Worm (Caenorhabditis elegans) whole organism, L4 larva: ENCODE data around the gene srbc-59.
"Not testable (repeated sequence)": the region's sequence is repeated elsewhere in the genome, so short reads cannot be mapped to it uniquely, and the experiment has no call there.

ENCODE experiments used
- R02D3.7 ChIP-seq: fragments of 150-350 bp; sonication (generic microtip); optimal IDR thresholded peaks from 3 replicates; lab custom pipeline; 2014; ENCODE audit warnings: missing biosample characterization, missing genetic modification characterization
- T26A8.4 ChIP-seq: fragments of 200-800 bp; sonication (Bioruptor generic); IDR thresholded peaks from 2 replicates; pipeline ENCODE4 v1.3.6; 2022; ENCODE audit warnings: missing genetic modification characterization, missing compliant biosample characterization
- ZK337.2 ChIP-seq: fragments of 200-800 bp; sonication (Bioruptor generic); IDR thresholded peaks from 2 replicates; pipeline ENCODE4 v1.3.6; 2022; ENCODE audit warnings: missing genetic modification reagents, missing genetic modification characterization, missing compliant biosample characterization
- aha-1 ChIP-seq: fragments of 150-350 bp; peaks from one replicate; lab custom pipeline; 2014; ENCODE audit warnings: missing biosample characterization, missing genetic modification characterization
- aly-2 ChIP-seq: sonication (generic microtip); optimal IDR thresholded peaks from 2 replicates; lab custom pipeline; 2018; ENCODE audit warnings: missing biosample characterization, missing genetic modification characterization
- ceh-20 ChIP-seq: fragments of 200-800 bp; sonication (Bioruptor generic); IDR thresholded peaks from 2 replicates; pipeline ENCODE4 v1.3.6; 2022; ENCODE audit warnings: missing genetic modification reagents, missing genetic modification characterization, missing compliant biosample characterization
- ceh-82 ChIP-seq: sonication (generic microtip); optimal IDR thresholded peaks from 2 replicates; lab custom pipeline; 2017; ENCODE audit warnings: missing biosample characterization, missing genetic modification characterization
- dpl-1 ChIP-seq: fragments of 150-350 bp; optimal IDR thresholded peaks from 2 replicates; lab custom pipeline; 2014; ENCODE audit warnings: missing biosample characterization, missing genetic modification reagents, missing genetic modification characterization
- egl-43 ChIP-seq: fragments of 200-800 bp; sonication (Bioruptor generic); IDR thresholded peaks from 2 replicates; pipeline ENCODE4 v1.3.6; 2022; ENCODE audit warnings: missing genetic modification reagents, missing genetic modification characterization, missing compliant biosample characterization
- fkh-10 ChIP-seq: fragments of 150-350 bp; optimal IDR thresholded peaks from 2 replicates; lab custom pipeline; 2014; ENCODE audit warnings: missing biosample characterization, missing genetic modification reagents, missing genetic modification characterization
- fos-1 ChIP-seq: fragments of 150-350 bp; optimal IDR thresholded peaks from 2 replicates; lab custom pipeline; 2014; ENCODE audit warnings: missing biosample characterization, missing genetic modification characterization
- hlh-30 ChIP-seq: sonication (generic microtip); optimal IDR thresholded peaks from 2 replicates; lab custom pipeline; 2017; ENCODE audit warnings: antibody characterized with exemption, mild to moderate bottlenecking, missing genetic modification characterization, missing compliant biosample characterization; ENCODE audit not compliant: insufficient read depth
- lin-13 ChIP-seq: fragments of 150-350 bp; optimal IDR thresholded peaks from 2 replicates; lab custom pipeline; 2014; ENCODE audit warnings: missing biosample characterization, missing genetic modification reagents, missing genetic modification characterization
- lin-29 ChIP-seq: fragments of 200-800 bp; sonication (Bioruptor generic); IDR thresholded peaks from 2 replicates; pipeline ENCODE4 v1.3.6; 2022; ENCODE audit warnings: missing genetic modification reagents, missing genetic modification characterization, missing compliant biosample characterization
- mdt-29 ChIP-seq: fragments of 200-800 bp; sonication (Bioruptor generic); IDR thresholded peaks from 2 replicates; pipeline ENCODE4 v1.3.6; 2022; ENCODE audit warnings: missing genetic modification reagents, missing genetic modification characterization, missing compliant biosample characterization
- mxl-3 ChIP-seq: fragments of 200-800 bp; sonication (Bioruptor generic); optimal IDR thresholded peaks from 2 replicates; lab custom pipeline; 2018; ENCODE audit warnings: mild to moderate bottlenecking, missing genetic modification characterization, missing compliant biosample characterization
- nhr-102 ChIP-seq: sonication (generic microtip); optimal IDR thresholded peaks from 2 replicates; lab custom pipeline; 2016; ENCODE audit warnings: mild to moderate bottlenecking, missing genetic modification characterization, moderate library complexity, missing compliant biosample characterization
- nhr-237 ChIP-seq: sonication (generic microtip); optimal IDR thresholded peaks from 2 replicates; lab custom pipeline; 2017; ENCODE audit warnings: missing biosample characterization, missing genetic modification characterization
- nhr-28 ChIP-seq: fragments of 150-350 bp; optimal IDR thresholded peaks from 2 replicates; lab custom pipeline; 2014; ENCODE audit warnings: missing biosample characterization, missing genetic modification characterization
- rbr-2 ChIP-seq: sonication (generic microtip); optimal IDR thresholded peaks from 2 replicates; lab custom pipeline; 2016; ENCODE audit warnings: missing genotype, missing genetic modification characterization, missing compliant biosample characterization
- snpc-4 ChIP-seq: fragments of 150-350 bp; optimal IDR thresholded peaks from 2 replicates; lab custom pipeline; 2014; ENCODE audit warnings: missing biosample characterization, missing genetic modification characterization
- unc-62 ChIP-seq, 3 experiments: fragments of 150-350 bp in 1 of 3; sonication (generic microtip); optimal IDR thresholded peaks in 2 of 3; peaks in 1 of 3; 1 replicate in 1 of 3; 2 replicates in 2 of 3; lab custom pipeline; 2014 to 2017; ENCODE audit warnings: missing biosample characterization in 3 of 3, missing genetic modification characterization in 3 of 3, missing genetic modification reagents in 3 of 3, missing genotype in 1 of 3
- zfp-3 ChIP-seq: fragments of 200-800 bp; sonication (Bioruptor generic); conservative IDR thresholded peaks from 2 replicates; pipeline ENCODE4 v1.3.6; 2022; ENCODE audit warnings: missing genetic modification reagents, missing genetic modification characterization, missing compliant biosample characterization

srbc-59 gene

ce11 chrV:814716-815115 is 36.3 kb downstream of the srbc-59 start, which contains the start of gene R13D11.3:
Gene R13D11.3 (plus strand): TSS chrV:815016.
- no peak for TF ChIP-seq unc-62 (GFP tag; optimal IDR thresholded peaks at IDR 0.05 in 1 of 2; lab: Kevin White, UChicago)
- TF ChIP-seq unc-62 (tag; optimal IDR thresholded peaks at IDR 0.05; lab: Kevin White, UChicago), result no peak
- no peak for TF ChIP-seq R02D3.7 (tag; lab: Kevin White, UChicago)

DNA sequence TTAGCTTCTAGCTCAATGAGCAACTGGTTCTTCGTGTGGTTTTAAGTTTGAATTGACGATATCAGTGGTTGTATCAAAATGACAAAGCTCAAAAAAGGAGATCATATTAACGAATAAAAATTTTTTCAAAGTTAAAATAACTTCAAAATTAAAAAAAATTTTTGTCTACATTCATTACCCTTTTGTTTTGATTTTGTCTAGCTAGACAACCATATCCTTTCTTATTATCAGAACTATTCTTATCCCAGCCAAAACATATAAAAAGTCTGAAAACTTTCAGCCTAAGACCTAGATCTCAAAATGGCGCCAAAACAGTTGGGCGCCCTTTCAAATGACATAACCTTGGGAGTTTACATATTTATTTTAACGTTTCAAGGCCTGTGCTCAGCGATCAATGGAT is 38.7 kb downstream of the srbc-59 start, which contains the start of gene R13D11.1:
R13D11.1 (plus strand) TSS at position 301 of the 400 bp plus-strand sequence.
- TF ChIP-seq mdt-29 (GFP tag; lab: Robert Waterston, UW) (no peak), zfp-3 (GFP tag; lab: Robert Waterston, UW) (no peak), egl-43 (no peak), ZK337.2 (GFP tag; lab: Robert Waterston, UW) (no peak), hlh-30 (tag; lab: Kevin White, UChicago) (no peak), lin-29 (GFP tag; lab: Robert Waterston, UW) (no peak), T26A8.4 (GFP tag; lab: Robert Waterston, UW) (no peak), rbr-2 (tag; lab: Kevin White, UChicago) (no peak), snpc-4 (tag; lab: Kevin White, UChicago) (no peak), lin-13 (no peak), aha-1 (tag; lab: Kevin White, UChicago) (no peak)

DNA sequence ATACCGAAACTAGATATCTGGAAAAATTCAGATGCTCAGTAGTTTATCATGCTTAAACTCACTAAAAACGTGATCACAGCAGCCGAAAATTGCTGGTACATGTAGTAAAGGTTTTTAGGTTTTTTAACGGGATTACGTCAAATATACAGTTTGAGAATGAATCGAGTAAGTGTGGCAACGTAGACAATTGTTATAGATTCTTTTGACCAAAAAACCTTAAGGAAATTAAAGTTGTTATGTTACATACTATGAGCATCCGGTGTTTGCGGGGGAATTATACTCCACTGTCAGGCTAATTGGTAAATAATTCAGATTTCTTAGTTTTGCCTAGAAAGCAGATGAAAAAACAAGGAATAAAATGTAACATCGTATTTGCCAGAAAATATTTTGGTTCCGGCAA is 42.2 kb downstream of the srbc-59 start, which contains the start of gene srx-32:
srx-32 (minus strand) TSS at position 101 of the 400 bp plus-strand sequence.
- TF ChIP-seq unc-62 (GFP tag; optimal IDR thresholded peaks at IDR 0.05 in 1 of 2; lab: Kevin White, UChicago), result peak in 1 of 2 experiments; percentile 30
- TF ChIP-seq unc-62 (tag; optimal IDR thresholded peaks at IDR 0.05; lab: Kevin White, UChicago), result not testable (repeated sequence)

DNA sequence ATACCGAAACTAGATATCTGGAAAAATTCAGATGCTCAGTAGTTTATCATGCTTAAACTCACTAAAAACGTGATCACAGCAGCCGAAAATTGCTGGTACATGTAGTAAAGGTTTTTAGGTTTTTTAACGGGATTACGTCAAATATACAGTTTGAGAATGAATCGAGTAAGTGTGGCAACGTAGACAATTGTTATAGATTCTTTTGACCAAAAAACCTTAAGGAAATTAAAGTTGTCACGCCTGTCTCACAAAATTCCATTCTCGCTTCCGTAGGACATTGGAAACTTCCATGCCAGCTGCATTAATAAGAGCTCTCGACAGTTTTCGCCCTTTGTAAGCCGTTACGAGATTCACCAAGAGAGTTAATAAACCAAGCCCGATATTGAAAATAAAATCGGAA is 44.5 kb downstream of the srbc-59 start, which contains the start of gene srx-31:
srx-31 (minus strand) TSS at position 101 of the 400 bp plus-strand sequence.
- TF ChIP-seq aly-2; nhr-28; fos-1 (tag; lab: Kevin White, UChicago): not testable (repeated sequence)
- TF ChIP-seq, all 104 proteins: peak for 0; not testable (repeated sequence) for 104

DNA sequence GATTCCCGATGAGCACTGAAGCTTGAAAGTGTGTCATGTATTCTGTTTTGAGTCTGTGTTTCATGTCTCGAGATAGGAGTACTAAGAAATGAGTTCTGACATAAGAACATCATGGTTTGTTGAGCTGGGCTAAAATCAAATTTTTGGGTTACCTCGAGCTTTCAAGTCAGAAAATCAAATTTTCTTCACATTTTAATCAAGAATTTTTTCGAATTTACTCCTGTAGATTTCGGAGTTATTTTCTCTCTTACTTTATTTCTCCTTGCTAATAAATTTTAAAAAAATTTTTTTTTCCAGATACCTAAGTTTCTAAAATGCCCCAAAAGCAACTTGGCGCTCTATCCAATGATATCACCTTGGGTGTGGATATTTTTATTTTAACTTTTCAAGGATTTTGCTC is 47.7 kb downstream of the srbc-59 start, which contains the start of gene F41H8.2:
F41H8.2 (plus strand) TSS at position 301 of the 400 bp plus-strand sequence.
- no peak for TF ChIP-seq nhr-102 (tag; lab: Kevin White, UChicago)
- no peak for TF ChIP-seq ceh-20 (GFP tag; lab: Robert Waterston, UW)
- no peak for TF ChIP-seq snpc-4 (tag; lab: Kevin White, UChicago)
- no peak for TF ChIP-seq zfp-3 (GFP tag; lab: Robert Waterston, UW)
- TF ChIP-seq hlh-30 (tag; lab: Kevin White, UChicago), result no peak
- no peak for TF ChIP-seq ceh-82 (tag; lab: Kevin White, UChicago)
- no peak for TF ChIP-seq dpl-1 (GFP tag; lab: Kevin White, UChicago)
- TF ChIP-seq fos-1 (tag; lab: Kevin White, UChicago), result no peak
- no peak for TF ChIP-seq mxl-3 (GFP tag; lab: Kevin White, UChicago)
- no peak for TF ChIP-seq nhr-237 (tag; lab: Kevin White, UChicago)
- no peak for TF ChIP-seq fkh-10 (GFP tag; lab: Kevin White, UChicago)
